Fruit fly (Drosophila melanogaster) whole organism, embryonic: Measurements from ENCODE around the gene pigs.

Experiments used
- Atf3 ChIP-seq: fragments of 200-800 bp; sonication (Bioruptor generic); optimal IDR thresholded peaks from 3 replicates; lab custom pipeline; 2016; ENCODE audit warnings: missing biosample characterization, missing genetic modification characterization
- B-H2 ChIP-seq: fragments of 200-800 bp; sonication (Bioruptor generic); optimal IDR thresholded peaks from 2 replicates; lab custom pipeline; 2018; ENCODE audit warnings: missing biosample characterization, mild to moderate bottlenecking, missing genetic modification characterization
- CG1024 ChIP-seq: fragments of 200-800 bp; sonication (Bioruptor generic); IDR thresholded peaks from 2 replicates; pipeline ENCODE4 v1.3.6; 2022; ENCODE audit warnings: missing biosample characterization, missing genetic modification characterization
- CG10543 ChIP-seq: fragments of 200-800 bp; sonication (Bioruptor generic); optimal IDR thresholded peaks from 3 replicates; lab custom pipeline; 2017; ENCODE audit warnings: missing biosample characterization, mild to moderate bottlenecking, missing genetic modification characterization, moderate library complexity
- CG11093 ChIP-seq: fragments of 200-800 bp; sonication (Bioruptor generic); IDR thresholded peaks from 3 replicates; pipeline ENCODE4 v1.3.6; 2022; ENCODE audit warnings: missing biosample characterization, missing genetic modification characterization
- CG11723 ChIP-seq: fragments of 200-800 bp; sonication (Bioruptor generic); optimal IDR thresholded peaks from 2 replicates; lab custom pipeline; 2017; ENCODE audit warnings: missing biosample characterization, mild to moderate bottlenecking, missing genetic modification characterization
- CG12104 ChIP-seq: fragments of 200-800 bp; sonication (Bioruptor generic); optimal IDR thresholded peaks from 3 replicates; lab custom pipeline; 2016; ENCODE audit warnings: missing biosample characterization, missing genetic modification characterization
- CG12219 ChIP-seq: fragments of 200-800 bp; sonication (Bioruptor generic); optimal IDR thresholded peaks from 3 replicates; lab custom pipeline; 2018; ENCODE audit warnings: missing biosample characterization, mild to moderate bottlenecking, missing genetic modification characterization
- CG14050 ChIP-seq: fragments of 200-800 bp; sonication (Bioruptor generic); IDR thresholded peaks from 3 replicates; pipeline ENCODE4 v1.3.6; 2022; ENCODE audit warnings: missing biosample characterization, missing genetic modification characterization
- CG1602 ChIP-seq: fragments of 200-800 bp; sonication (Bioruptor generic); optimal IDR thresholded peaks from 3 replicates; lab custom pipeline; 2016; ENCODE audit warnings: missing biosample characterization, missing genetic modification characterization
- CG16813 ChIP-seq: fragments of 200-800 bp; sonication (Bioruptor generic); IDR thresholded peaks from 3 replicates; pipeline ENCODE4 v1.3.6; 2022; ENCODE audit warnings: missing biosample characterization, missing genetic modification characterization; ENCODE audit not compliant: partially characterized antibody
- CG17328 ChIP-seq: fragments of 200-800 bp; sonication (Bioruptor generic); IDR thresholded peaks from 2 replicates; pipeline ENCODE4 v1.3.6; 2022; ENCODE audit warnings: missing biosample characterization, missing genetic modification characterization
- CG18011 ChIP-seq: fragments of 200-800 bp; sonication (Bioruptor generic); optimal IDR thresholded peaks from 2 replicates; lab custom pipeline; 2017; ENCODE audit warnings: missing biosample characterization, missing genetic modification characterization, mild to moderate bottlenecking, moderate library complexity, missing genotype
- CG18476 ChIP-seq: fragments of 200-800 bp; sonication (Bioruptor generic); optimal IDR thresholded peaks from 2 replicates; lab custom pipeline; 2016; ENCODE audit warnings: missing biosample characterization, mild to moderate bottlenecking, missing genetic modification characterization
- CG2202 ChIP-seq: fragments of 200-800 bp; sonication (Bioruptor generic); optimal IDR thresholded peaks from 2 replicates; lab custom pipeline; 2018; ENCODE audit warnings: missing biosample characterization, mild to moderate bottlenecking, missing genetic modification characterization
- CG4328 ChIP-seq: fragments of 200-800 bp; sonication (Bioruptor generic); optimal IDR thresholded peaks from 3 replicates; lab custom pipeline; 2017; ENCODE audit warnings: missing biosample characterization, missing genetic modification reagents, missing genetic modification characterization
- CG6272 ChIP-seq: fragments of 200-800 bp; sonication (Bioruptor generic); IDR thresholded peaks from 2 replicates; pipeline ENCODE4 v1.3.6; 2022; ENCODE audit warnings: missing biosample characterization, missing genetic modification characterization
- CG7839 ChIP-seq: fragments of 200-800 bp; sonication (Bioruptor generic); optimal IDR thresholded peaks from 3 replicates; lab custom pipeline; 2018; ENCODE audit warnings: missing biosample characterization, mild to moderate bottlenecking, missing genetic modification characterization, moderate library complexity
- CG7963 ChIP-seq: fragments of 200-800 bp; sonication (Bioruptor generic); IDR thresholded peaks from 3 replicates; pipeline ENCODE4 v1.3.6; 2022; ENCODE audit warnings: missing biosample characterization, missing genetic modification characterization; ENCODE audit not compliant: partially characterized antibody
- CG8089 ChIP-seq: fragments of 200-800 bp; sonication (Bioruptor generic); optimal IDR thresholded peaks from 3 replicates; lab custom pipeline; 2016; ENCODE audit warnings: missing biosample characterization, missing genetic modification characterization
- CG8388 ChIP-seq: fragments of 200-800 bp; sonication (Bioruptor generic); optimal IDR thresholded peaks from 2 replicates; lab custom pipeline; 2019; ENCODE audit warnings: missing biosample characterization, mild to moderate bottlenecking, missing genetic modification characterization, moderate library complexity
- CG9437 ChIP-seq: fragments of 200-800 bp; sonication (Bioruptor generic); optimal IDR thresholded peaks from 2 replicates; lab custom pipeline; 2018; ENCODE audit warnings: missing biosample characterization, mild to moderate bottlenecking, missing genetic modification characterization
- CG9876 ChIP-seq: fragments of 200-800 bp; sonication (Bioruptor generic); optimal IDR thresholded peaks from 2 replicates; lab custom pipeline; 2016; ENCODE audit warnings: missing biosample characterization, missing genetic modification characterization
- D19B ChIP-seq: fragments of 200-800 bp; sonication (Bioruptor generic); optimal IDR thresholded peaks from 2 replicates; lab custom pipeline; 2017; ENCODE audit warnings: missing biosample characterization, mild to moderate bottlenecking, missing genetic modification characterization
- Deaf1 ChIP-seq: fragments of 200-800 bp; optimal IDR thresholded peaks from 3 replicates; lab custom pipeline; 2019; ENCODE audit warnings: missing biosample characterization, mild to moderate bottlenecking, missing genetic modification characterization, moderate library complexity
- ERR ChIP-seq: fragments of 200-800 bp; sonication (Bioruptor generic); optimal IDR thresholded peaks from 2 replicates; lab custom pipeline; 2016; ENCODE audit warnings: missing biosample characterization, missing genetic modification characterization
- Fer1 ChIP-seq: fragments of 200-800 bp; sonication (Bioruptor generic); optimal IDR thresholded peaks from 2 replicates; lab custom pipeline; 2017; ENCODE audit warnings: missing biosample characterization, mild to moderate bottlenecking, missing genetic modification characterization
- Fer3 ChIP-seq: fragments of 200-800 bp; sonication (Bioruptor generic); optimal IDR thresholded peaks from 2 replicates; lab custom pipeline; 2018; ENCODE audit warnings: missing biosample characterization, mild to moderate bottlenecking, missing genetic modification characterization, moderate library complexity
- Hey ChIP-seq: fragments of 200-800 bp; sonication (Bioruptor generic); optimal IDR thresholded peaks from 3 replicates; lab custom pipeline; 2018; ENCODE audit warnings: missing biosample characterization, mild to moderate bottlenecking, missing genetic modification characterization
- Rfx ChIP-seq: fragments of 200-800 bp; sonication (Bioruptor generic); IDR thresholded peaks from 2 replicates; pipeline ENCODE4 v1.3.6; 2022; ENCODE audit warnings: missing biosample characterization, missing genetic modification characterization
- Six4 ChIP-seq: fragments of 200-800 bp; sonication (Bioruptor generic); optimal IDR thresholded peaks from 2 replicates; lab custom pipeline; 2016; ENCODE audit warnings: missing biosample characterization, missing genetic modification characterization
- Vsx1 ChIP-seq: fragments of 200-800 bp; sonication (Bioruptor generic); optimal IDR thresholded peaks from 2 replicates; lab custom pipeline; 2017; ENCODE audit warnings: missing biosample characterization, mild to moderate bottlenecking, missing genetic modification characterization, missing genetic modification reagents
- Xbp1 ChIP-seq: fragments of 200-800 bp; sonication (Bioruptor generic); optimal IDR thresholded peaks from 3 replicates; lab custom pipeline; 2016; ENCODE audit warnings: missing biosample characterization, mild to moderate bottlenecking, missing genetic modification characterization
- dan ChIP-seq: fragments of 200-800 bp; sonication (Bioruptor generic); IDR thresholded peaks from 2 replicates; pipeline ENCODE4 v1.3.6; 2022; ENCODE audit warnings: missing biosample characterization, missing genetic modification characterization
- disco-r ChIP-seq: fragments of 200-800 bp; sonication (Bioruptor generic); optimal IDR thresholded peaks from 2 replicates; lab custom pipeline; 2016; ENCODE audit warnings: missing biosample characterization, missing genetic modification characterization
- dmrt11E ChIP-seq: fragments of 200-800 bp; sonication (Bioruptor generic); optimal IDR thresholded peaks from 3 replicates; lab custom pipeline; 2018; ENCODE audit warnings: missing biosample characterization, mild to moderate bottlenecking, missing genetic modification characterization, moderate library complexity
- exex ChIP-seq: fragments of 200-800 bp; sonication (Bioruptor generic); optimal IDR thresholded peaks from 4 replicates; lab custom pipeline; 2018; ENCODE audit warnings: missing biosample characterization, mild to moderate bottlenecking, missing genetic modification characterization, moderate library complexity
- fd102C ChIP-seq: fragments of 200-800 bp; sonication (Bioruptor generic); optimal IDR thresholded peaks from 2 replicates; lab custom pipeline; 2018; ENCODE audit warnings: missing biosample characterization, mild to moderate bottlenecking, missing genetic modification characterization, moderate library complexity
- fu2 ChIP-seq: fragments of 200-800 bp; sonication (Bioruptor generic); optimal IDR thresholded peaks from 2 replicates; lab custom pipeline; 2016; ENCODE audit warnings: missing biosample characterization, missing genetic modification characterization
- grau ChIP-seq: fragments of 200-800 bp; optimal IDR thresholded peaks from 3 replicates; lab custom pipeline; 2019; ENCODE audit warnings: missing biosample characterization, mild to moderate bottlenecking, missing genetic modification characterization, moderate library complexity
- hth ChIP-seq: fragments of >200 bp; optimal IDR thresholded peaks from 2 replicates; lab custom pipeline; 2017; ENCODE audit warnings: inconsistent platforms
- lmd ChIP-seq: fragments of 200-800 bp; sonication (Bioruptor generic); IDR thresholded peaks from 2 replicates; pipeline ENCODE4 v1.3.6; 2022; ENCODE audit warnings: missing biosample characterization, missing genetic modification characterization
- maf-S ChIP-seq: fragments of 200-800 bp; sonication (Bioruptor generic); optimal IDR thresholded peaks from 2 replicates; lab custom pipeline; 2016; ENCODE audit warnings: missing biosample characterization, missing genetic modification characterization
- nau ChIP-seq: fragments of 200-800 bp; sonication (Bioruptor generic); optimal IDR thresholded peaks from 3 replicates; lab custom pipeline; 2017; ENCODE audit warnings: missing biosample characterization, mild to moderate bottlenecking, missing genetic modification characterization, missing genetic modification reagents
- ro ChIP-seq: fragments of 200-800 bp; sonication (Bioruptor generic); IDR thresholded peaks from 2 replicates; pipeline ENCODE4 v1.3.6; 2022; ENCODE audit warnings: missing biosample characterization, missing genetic modification characterization
- sens-2 ChIP-seq: fragments of 200-800 bp; sonication (Bioruptor generic); IDR thresholded peaks from 2 replicates; pipeline ENCODE4 v1.3.6; 2022; ENCODE audit warnings: missing biosample characterization, missing genetic modification characterization
- slbo ChIP-seq: fragments of 200-800 bp; sonication (Bioruptor generic); IDR thresholded peaks from 2 replicates; pipeline ENCODE4 v1.3.6; 2022; ENCODE audit warnings: missing biosample characterization, missing genetic modification characterization
- ssp ChIP-seq: fragments of 200-800 bp; sonication (Bioruptor generic); IDR thresholded peaks from 2 replicates; pipeline ENCODE4 v1.3.6; 2022; ENCODE audit warnings: missing biosample characterization, missing genetic modification characterization
- vnd ChIP-seq: fragments of 200-800 bp; sonication (Bioruptor generic); IDR thresholded peaks from 3 replicates; pipeline ENCODE4 v1.3.6; 2022; ENCODE audit warnings: missing biosample characterization, missing genetic modification characterization; ENCODE audit not compliant: partially characterized antibody
- zf30C ChIP-seq: fragments of 200-800 bp; sonication (Bioruptor generic); optimal IDR thresholded peaks from 3 replicates; lab custom pipeline; 2018; ENCODE audit warnings: missing biosample characterization, mild to moderate bottlenecking, missing genetic modification characterization

Gene pigs

dm6 chrX:6624006-6624745 is 24.3 kb downstream of the pigs start (continued):
- TF ChIP-seq CG9876 (GFP tag; lab: Kevin White, UChicago) (no peak), CG8388 (GFP tag; lab: Kevin White, UChicago) (peak; percentile 30), CG9437 (GFP tag; lab: Kevin White, UChicago) (no peak), CG12219 (GFP tag; lab: Kevin White, UChicago) (no peak), CG7963 (GFP tag; lab: Robert Waterston, UW) (no peak), CG10543 (GFP tag; lab: Kevin White, UChicago) (no peak), CG1024 (GFP tag; lab: Robert Waterston, UW) (no peak), fd102C (GFP tag; lab: Kevin White, UChicago) (no peak), D19B (GFP tag; lab: Kevin White, UChicago) (no peak), hth (no peak), Fer3 (tag; lab: Kevin White, UChicago) (no peak), lmd (peak; percentile 34; the same call in 1 of the 2 replicates), CG7839 (peak; percentile 49), fu2 (GFP tag; lab: Kevin White, UChicago) (no peak), Six4 (GFP tag; lab: Kevin White, UChicago) (peak; percentile 13), disco-r (no peak), vnd (no peak), Deaf1 (tag; lab: Kevin White, UChicago) (no peak), CG11093 (no peak), B-H2 (GFP tag; lab: Kevin White, UChicago) (no peak), ssp (GFP tag; lab: Robert Waterston, UW) (peak; percentile 39; the same call in 1 of the 2 replicates), CG1602 (GFP tag; lab: Kevin White, UChicago) (no peak), Hey (tag; lab: Kevin White, UChicago) (no peak), CG18476 (GFP tag; lab: Kevin White, UChicago) (no peak), CG18011 (GFP tag; lab: Kevin White, UChicago) (no peak), dan (GFP tag; lab: Robert Waterston, UW) (no peak), CG11723 (GFP tag; lab: Kevin White, UChicago) (no peak), ERR (no peak), CG4328 (GFP tag; lab: Kevin White, UChicago) (no peak), ro (GFP tag; lab: Robert Waterston, UW) (no peak), Xbp1 (GFP tag; lab: Kevin White, UChicago) (peak; percentile 10), Rfx (GFP tag; lab: Robert Waterston, UW) (peak; percentile 56; the same call in 1 of the 2 replicates), slbo (GFP tag; lab: Robert Waterston, UW) (peak; percentile 42), Vsx1 (GFP tag; lab: Kevin White, UChicago) (no peak), maf-S (GFP tag; lab: Kevin White, UChicago) (no peak), CG2202 (tag; lab: Kevin White, UChicago) (no peak), nau (GFP tag; lab: Kevin White, UChicago) (no peak), CG6272 (no peak), Fer1 (no peak), CG12104 (no peak), dmrt11E (tag; lab: Kevin White, UChicago) (peak; percentile 60), CG8089 (GFP tag; lab: Kevin White, UChicago) (no peak), grau (tag; lab: Kevin White, UChicago) (peak; percentile 87), exex (no peak), zf30C (GFP tag; lab: Kevin White, UChicago) (no peak), sens-2 (GFP tag; lab: Robert Waterston, UW) (no peak), CG14050 (no peak), CG16813 (GFP tag; lab: Robert Waterston, UW) (no peak), Atf3 (GFP tag; lab: Kevin White, UChicago) (no peak), CG17328 (GFP tag; lab: Robert Waterston, UW) (no peak)
